Fruit fly (Drosophila melanogaster) whole organism, pupa: ENCODE measurements around the gene CG31102.

Source experiments
- CG10348 ChIP-seq: fragments of 200-800 bp; sonication (Bioruptor generic); IDR thresholded peaks from 2 replicates; pipeline ENCODE4 v1.3.6; 2022; ENCODE audit warnings: missing biosample characterization, missing genetic modification characterization
- CG12605 ChIP-seq: fragments of 200-800 bp; sonication (Bioruptor generic); IDR thresholded peaks from 2 replicates; pipeline ENCODE4 v1.3.6; 2022; ENCODE audit warnings: missing biosample characterization, missing genetic modification characterization
- CG13204 ChIP-seq: fragments of 200-800 bp; sonication (Bioruptor generic); optimal IDR thresholded peaks from 2 replicates; lab custom pipeline; 2018; ENCODE audit warnings: missing biosample characterization, mild to moderate bottlenecking, missing genetic modification characterization, moderate library complexity
- CG14655 ChIP-seq: fragments of 200-800 bp; sonication (Bioruptor generic); optimal IDR thresholded peaks from 3 replicates; lab custom pipeline; 2017; ENCODE audit warnings: mild to moderate bottlenecking, missing biosample characterization, missing genetic modification reagents, missing genetic modification characterization
- CG15710 ChIP-seq: fragments of 200-800 bp; sonication (Bioruptor generic); optimal IDR thresholded peaks from 2 replicates; lab custom pipeline; 2018; ENCODE audit warnings: missing biosample characterization, mild to moderate bottlenecking, missing genetic modification characterization, moderate library complexity
- CG17806 ChIP-seq: fragments of 200-800 bp; sonication (Bioruptor generic); optimal IDR thresholded peaks from 2 replicates; lab custom pipeline; 2018; ENCODE audit warnings: missing biosample characterization, mild to moderate bottlenecking, missing genetic modification characterization, moderate library complexity
- CG32121 ChIP-seq: fragments of 200-800 bp; sonication (Bioruptor generic); IDR thresholded peaks from 2 replicates; pipeline ENCODE4 v1.3.6; 2022; ENCODE audit warnings: missing biosample characterization, missing genetic modification characterization
- CG34367 ChIP-seq: fragments of 200-800 bp; sonication (Bioruptor generic); optimal IDR thresholded peaks from 2 replicates; lab custom pipeline; 2018; ENCODE audit warnings: missing biosample characterization, mild to moderate bottlenecking, missing genetic modification characterization
- CG4496 ChIP-seq: fragments of 200-800 bp; sonication (Bioruptor generic); IDR thresholded peaks from 3 replicates; pipeline ENCODE4 v1.3.6; 2022; ENCODE audit warnings: missing biosample characterization, missing genetic modification characterization
- CG8159 ChIP-seq: fragments of 200-800 bp; sonication (Bioruptor generic); optimal IDR thresholded peaks from 3 replicates; lab custom pipeline; 2018; ENCODE audit warnings: missing biosample characterization, mild to moderate bottlenecking, missing genetic modification characterization, moderate library complexity
- CG8301 ChIP-seq: fragments of 200-800 bp; sonication (Bioruptor generic); optimal IDR thresholded peaks from 2 replicates; lab custom pipeline; 2018; ENCODE audit warnings: missing biosample characterization, mild to moderate bottlenecking, missing genetic modification characterization
- CG9948 ChIP-seq: fragments of 200-800 bp; sonication (Bioruptor generic); optimal IDR thresholded peaks from 2 replicates; lab custom pipeline; 2018; ENCODE audit warnings: missing biosample characterization, mild to moderate bottlenecking, missing genetic modification characterization, moderate library complexity
- D1 ChIP-seq: fragments of 200-800 bp; sonication (Bioruptor generic); optimal IDR thresholded peaks from 2 replicates; lab custom pipeline; 2018; ENCODE audit warnings: missing biosample characterization, mild to moderate bottlenecking, missing genetic modification characterization, moderate library complexity
- EcR ChIP-seq: fragments of 200-800 bp; sonication (Bioruptor generic); optimal IDR thresholded peaks from 3 replicates; lab custom pipeline; 2019; ENCODE audit warnings: missing biosample characterization, missing genetic modification characterization, mild to moderate bottlenecking, moderate library complexity, missing genetic modification reagents
- Ets98B ChIP-seq: fragments of 200-800 bp; sonication (Bioruptor generic); IDR thresholded peaks from 2 replicates; pipeline ENCODE4 v1.3.6; 2022; ENCODE audit warnings: missing biosample characterization, missing genetic modification characterization
- Pif1A ChIP-seq: fragments of 200-800 bp; sonication (Bioruptor generic); optimal IDR thresholded peaks from 3 replicates; lab custom pipeline; 2016; ENCODE audit warnings: missing biosample characterization, missing genetic modification characterization
- Pif1B ChIP-seq: fragments of 200-800 bp; sonication (Bioruptor generic); optimal IDR thresholded peaks from 3 replicates; lab custom pipeline; 2016; ENCODE audit warnings: missing biosample characterization, missing genetic modification characterization
- Snoo ChIP-seq: fragments of 200-800 bp; sonication (Bioruptor generic); optimal IDR thresholded peaks from 3 replicates; lab custom pipeline; 2017; ENCODE audit warnings: missing biosample characterization, mild to moderate bottlenecking, missing genetic modification characterization, inconsistent platforms
- fd96Ca ChIP-seq: fragments of 200-800 bp; sonication (Bioruptor generic); IDR thresholded peaks from 3 replicates; pipeline ENCODE4 v1.3.6; 2022; ENCODE audit warnings: missing biosample characterization, missing genetic modification characterization
- rn ChIP-seq: fragments of 200-800 bp; sonication (Bioruptor generic); IDR thresholded peaks from 2 replicates; pipeline ENCODE4 v1.3.6; 2022; ENCODE audit warnings: missing biosample characterization, missing genetic modification characterization

CG31102 gene

DNA sequence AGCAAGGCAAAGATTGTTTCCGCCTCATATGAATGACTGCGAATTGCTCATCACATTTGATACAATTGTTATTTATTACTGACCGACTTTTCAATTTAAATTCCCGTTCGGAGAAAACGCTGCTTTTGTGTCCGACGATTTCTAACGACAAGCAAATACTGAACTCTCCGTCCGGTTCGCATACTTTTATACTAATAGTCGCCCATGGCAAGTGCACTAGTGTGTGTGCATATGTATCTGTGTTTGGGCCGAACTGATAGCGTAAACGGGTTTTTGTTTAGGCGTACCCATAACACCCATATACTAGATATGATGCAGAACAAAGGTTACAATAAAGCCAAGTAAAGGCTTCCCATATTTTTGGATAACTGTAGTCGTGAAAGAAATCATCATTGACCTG, 12.8 kb upstream of the CG31102 start, which contains the start of gene CG10550:
Gene CG10550, minus strand, starts transcription at position 164 of the 400 bp plus-strand sequence.
- no peak for TF ChIP-seq CG15710 (tag; lab: Kevin White, UChicago)
- TF ChIP-seq CG4496 (GFP tag; lab: Robert Waterston, UW): no peak
- TF ChIP-seq CG17806 (tag; lab: Kevin White, UChicago): no peak
- TF ChIP-seq CG10348 (GFP tag; lab: Robert Waterston, UW): no peak

DNA sequence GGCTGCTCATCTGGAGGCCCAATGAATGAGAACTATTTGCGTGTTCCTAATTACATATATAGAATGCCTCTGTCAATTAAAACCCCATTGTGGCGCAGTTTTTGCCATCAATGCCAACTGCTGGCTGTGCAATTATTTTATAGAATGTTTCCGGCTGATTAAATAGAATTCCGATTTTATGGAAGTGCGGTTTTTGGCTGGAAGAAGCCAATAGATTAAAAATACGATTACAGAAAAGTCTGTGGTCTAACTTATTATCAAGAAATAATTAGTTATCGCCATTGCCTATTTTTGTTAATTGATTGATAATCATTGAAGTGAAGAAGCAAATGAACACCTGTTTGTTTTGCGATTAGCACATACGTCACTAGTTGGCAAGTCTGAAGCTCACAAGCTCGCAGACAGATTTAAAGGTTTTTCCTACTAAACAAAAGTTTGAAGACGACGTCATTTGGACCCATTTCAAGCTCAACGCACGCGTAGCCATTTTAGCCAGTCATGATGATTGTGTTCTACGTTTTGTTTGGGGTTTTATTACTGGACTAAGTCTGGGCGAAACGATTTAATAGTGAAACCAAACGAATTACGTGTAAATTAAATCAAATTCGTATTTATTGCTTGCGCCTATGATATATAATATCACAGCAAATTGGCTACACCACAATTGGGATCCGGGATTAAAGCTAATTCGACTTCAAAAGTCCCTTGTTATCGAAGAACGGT, 10.6 kb upstream of the CG31102 start:
- TF ChIP-seq CG14655: no peak

DNA sequence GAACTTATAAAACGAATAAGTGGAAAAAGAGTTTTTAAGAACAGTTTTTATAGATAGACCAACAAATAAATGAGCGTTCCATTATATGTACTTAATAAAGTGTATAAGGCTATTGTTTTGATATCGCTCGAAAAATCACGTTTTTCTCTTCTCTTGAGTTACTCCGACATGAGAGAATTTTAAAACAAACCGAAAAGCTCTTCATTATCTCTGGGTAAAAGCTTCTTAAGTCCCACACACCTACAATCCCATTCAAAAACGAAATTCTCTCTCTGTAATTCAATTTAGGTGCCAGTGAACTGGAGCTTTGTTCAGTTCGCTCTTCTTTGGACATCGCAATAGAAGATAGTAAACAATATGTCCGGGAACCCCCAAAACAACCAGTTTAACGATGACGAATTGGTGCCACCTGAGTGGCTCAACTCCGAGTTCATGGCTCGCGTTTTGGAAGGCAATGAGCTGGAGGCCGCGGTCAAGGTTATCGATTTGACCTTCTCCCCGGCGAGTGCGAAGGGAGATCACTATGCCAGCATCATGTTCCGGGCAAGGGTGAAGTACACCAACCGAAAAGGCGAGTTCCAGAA, 8.6 kb upstream of the CG31102 start, which contains the start of gene CG31436:
Gene CG31436, plus strand, starts transcription at position 281 of the 584 bp plus-strand sequence.
- TF ChIP-seq CG32121 (no peak), Snoo (no peak), fd96Ca (no peak), CG10348 (GFP tag; lab: Robert Waterston, UW) (no peak), CG4496 (GFP tag; lab: Robert Waterston, UW) (no peak), Ets98B (GFP tag; lab: Robert Waterston, UW) (no peak), EcR (GFP tag; lab: Kevin White, UChicago) (peak; percentile 74), CG8301 (no peak)

DNA sequence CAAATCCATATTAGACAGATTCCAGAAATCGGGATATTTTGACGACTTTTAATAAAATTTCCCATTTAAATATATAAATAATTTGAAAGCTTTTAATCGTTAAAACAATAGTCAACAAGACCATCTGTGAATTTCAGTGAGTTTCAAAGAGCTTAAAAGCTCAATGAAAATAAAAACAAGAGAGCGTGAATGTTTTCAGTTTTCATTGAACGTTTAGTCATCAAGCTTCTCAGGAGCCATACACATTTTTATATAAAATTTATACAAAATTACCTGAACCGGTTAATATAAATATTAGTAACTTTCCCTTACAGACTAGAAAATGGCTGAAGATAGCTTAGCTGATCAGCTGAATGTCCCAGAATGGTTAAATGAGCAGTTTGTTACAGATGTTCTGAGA, 6.8 kb upstream of the CG31102 start, which contains the start of gene CG31370:
Gene CG31370, plus strand, starts transcription at position 226 of the 400 bp plus-strand sequence.
- TF ChIP-seq CG8301 (no peak), CG14655 (no peak)

DNA sequence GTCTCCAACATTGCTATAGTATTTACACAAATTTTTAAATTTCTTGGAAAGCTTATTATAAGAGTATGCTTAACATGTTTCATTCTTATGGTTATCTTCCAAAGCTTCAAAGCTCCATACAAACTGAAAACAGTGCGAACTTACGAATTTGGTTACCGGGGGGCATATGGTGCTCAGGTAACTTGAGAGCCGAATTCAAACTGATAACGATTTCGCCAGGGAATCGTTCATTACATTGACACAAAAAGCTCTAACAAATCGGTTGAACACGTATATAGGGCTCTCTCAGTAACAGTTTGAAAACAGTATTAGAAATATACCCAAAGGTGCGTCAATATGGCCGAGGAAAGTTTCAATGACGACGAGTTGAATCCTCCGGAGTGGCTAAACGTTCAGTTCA, 5.2 kb upstream of the CG31102 start, which contains the start of gene CG13659:
Gene CG13659, plus strand, starts transcription at position 317 of the 400 bp plus-strand sequence.
- TF ChIP-seq rn (no peak), CG17806 (tag; lab: Kevin White, UChicago) (no peak), Pif1B (GFP tag; lab: Kevin White, UChicago) (no peak), CG8301 (no peak), EcR (GFP tag; lab: Kevin White, UChicago) (no peak), CG34367 (tag; lab: Kevin White, UChicago) (no peak), D1 (no peak), CG32121 (no peak), CG15710 (tag; lab: Kevin White, UChicago) (no peak), CG4496 (GFP tag; lab: Robert Waterston, UW) (no peak)

DNA sequence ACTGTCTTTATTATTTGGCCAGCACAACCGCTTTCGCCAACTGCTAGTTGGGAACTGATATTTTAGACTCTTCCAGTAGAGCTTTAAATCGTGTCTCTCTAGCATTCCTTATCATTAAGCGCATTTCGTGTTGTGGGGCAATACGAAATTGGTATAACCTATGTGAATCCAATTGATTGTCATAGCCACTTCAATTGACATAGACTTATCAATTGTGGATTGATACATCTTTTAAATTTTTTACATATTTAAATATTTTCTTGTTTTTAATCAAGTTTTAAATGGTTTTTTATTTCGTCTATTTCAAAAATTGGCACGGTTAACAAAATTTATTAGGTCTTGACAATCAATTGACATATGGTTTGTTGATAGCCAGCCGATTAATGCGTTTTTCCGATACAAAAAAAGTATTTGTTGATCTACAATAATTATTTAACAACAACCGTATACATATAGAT, 4.1 kb upstream of the CG31102 start, which contains the start of gene CG31288:
Gene CG31288, minus strand, starts transcription at position 51 of the 458 bp plus-strand sequence.
- TF ChIP-seq CG10348 (GFP tag; lab: Robert Waterston, UW): no peak
- no peak for TF ChIP-seq CG14655
- TF ChIP-seq CG9948: no peak
- no peak for TF ChIP-seq CG34367 (tag; lab: Kevin White, UChicago)
- no peak for TF ChIP-seq Pif1B (GFP tag; lab: Kevin White, UChicago)
- no peak for TF ChIP-seq D1
- TF ChIP-seq Pif1A (GFP tag; lab: Kevin White, UChicago): no peak
- no peak for TF ChIP-seq CG13204 (GFP tag; lab: Kevin White, UChicago)
- TF ChIP-seq Ets98B (GFP tag; lab: Robert Waterston, UW): no peak
- TF ChIP-seq CG15710 (tag; lab: Kevin White, UChicago): no peak
- no peak for TF ChIP-seq rn
- no peak for TF ChIP-seq CG8159
- no peak for TF ChIP-seq CG32121

DNA sequence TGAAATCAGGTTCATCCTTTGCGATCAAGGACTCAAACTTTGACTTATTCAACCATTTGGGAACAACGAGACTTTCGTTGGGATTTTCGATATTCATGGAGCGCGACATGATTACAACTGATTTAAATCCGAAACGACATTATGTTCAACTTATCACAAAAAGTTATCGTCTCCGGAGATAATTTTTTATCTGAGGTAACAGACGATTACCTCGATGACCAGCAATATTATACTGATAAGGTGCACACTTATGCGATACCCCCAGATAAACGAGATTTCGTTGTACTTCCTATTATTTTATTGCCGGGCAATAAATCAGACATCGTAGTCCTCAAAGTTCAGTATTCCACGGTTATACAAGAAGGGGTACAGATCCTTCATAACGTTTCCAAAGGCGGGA, 2.3 kb upstream of the CG31102 start, which contains the start of gene CG31097:
Gene CG31097, minus strand, starts transcription at position 101 of the 400 bp plus-strand sequence.
- no peak for TF ChIP-seq CG8301
- TF ChIP-seq EcR (GFP tag; lab: Kevin White, UChicago): no peak
- no peak for TF ChIP-seq rn
- TF ChIP-seq CG32121: no peak
- TF ChIP-seq fd96Ca: no peak
- TF ChIP-seq D1: no peak
- TF ChIP-seq CG14655: no peak
- no peak for TF ChIP-seq CG12605
- no peak for TF ChIP-seq CG8159
- no peak for TF ChIP-seq CG4496 (GFP tag; lab: Robert Waterston, UW)
- TF ChIP-seq Pif1A (GFP tag; lab: Kevin White, UChicago): no peak

DNA sequence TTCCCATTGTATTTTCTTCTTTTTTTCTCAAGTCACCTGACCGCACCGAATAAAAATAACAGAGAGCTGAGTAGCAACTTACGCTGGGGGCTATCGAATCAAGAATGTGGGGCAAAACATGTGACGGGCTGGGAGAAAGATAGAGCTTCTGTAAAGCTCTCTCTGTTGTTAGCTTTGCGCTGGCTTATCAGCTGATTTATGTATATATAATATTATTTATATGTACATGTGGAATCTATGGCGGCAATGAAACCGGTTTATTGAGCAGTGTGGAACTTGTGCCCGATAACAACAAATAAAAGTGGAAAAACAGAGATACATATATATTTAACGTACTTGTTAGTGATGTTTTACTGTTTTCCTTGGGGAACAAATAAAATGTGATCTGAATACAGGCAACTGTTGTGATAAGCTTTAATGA, 2.5 kb downstream of the CG31102 start, which contains the start of gene CG31098:
Gene CG31098, minus strand, starts transcription at position 114 of the 421 bp plus-strand sequence.
- TF ChIP-seq CG8159 (no peak), Pif1A (GFP tag; lab: Kevin White, UChicago) (peak; percentile 10), D1 (no peak), Snoo (no peak), CG17806 (tag; lab: Kevin White, UChicago) (no peak), Pif1B (GFP tag; lab: Kevin White, UChicago) (peak; percentile 37)
